Fruit fly (Drosophila melanogaster): ENCODE results near the gene boss.

The boss gene

DNA sequence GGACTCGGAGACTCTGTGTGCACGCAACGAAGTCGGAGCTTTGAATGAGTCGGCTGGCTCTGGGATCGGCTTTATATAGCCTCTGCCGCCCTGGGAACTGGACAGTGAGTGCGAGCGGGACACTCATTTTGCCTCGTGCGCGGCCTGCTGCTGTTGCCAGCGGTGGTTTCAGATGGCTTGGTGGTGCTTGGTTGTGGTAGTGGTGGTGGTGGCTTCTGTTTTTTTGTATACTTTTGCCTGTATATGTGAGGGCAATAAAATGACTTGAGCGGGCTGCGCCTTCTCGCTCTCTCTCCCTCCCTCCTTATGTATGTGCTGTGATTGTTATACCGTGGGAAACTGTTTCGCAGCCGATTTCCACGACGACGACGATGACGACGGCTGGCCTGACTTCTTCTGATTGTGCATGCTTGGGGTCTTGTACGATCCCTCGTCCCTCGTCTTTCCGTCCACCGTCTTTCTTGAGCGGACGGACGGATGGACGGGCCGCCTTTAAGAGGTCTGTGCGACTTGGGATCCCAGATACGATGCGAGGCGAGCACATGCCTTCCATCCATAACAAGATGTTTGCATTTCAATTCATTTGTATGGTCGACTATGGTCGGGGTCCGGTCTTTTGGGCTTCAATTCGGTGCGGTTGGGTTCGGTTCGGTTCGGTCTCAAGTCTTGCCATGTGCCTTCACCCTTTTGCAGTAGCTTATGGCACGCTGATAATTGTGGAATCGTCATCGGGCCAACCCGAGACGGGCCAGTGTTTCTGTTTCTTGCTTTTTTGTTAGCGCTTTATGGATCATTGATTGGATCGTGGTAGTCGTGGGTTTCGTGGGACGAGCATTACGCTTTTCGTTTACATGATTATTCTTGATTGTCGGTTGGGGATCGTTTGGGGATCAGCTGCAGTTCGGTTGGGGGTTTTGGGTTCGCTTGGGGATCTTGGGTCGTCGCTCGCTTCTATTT, 44.5 kb downstream of the boss start (continued):
- TF ChIP-seq insv (GFP tag; optimal IDR thresholded peaks at IDR 0.05) = peak in 1 of 2 experiments; percentile 53
- no peak for TF ChIP-seq CG8478 (optimal IDR thresholded peaks at IDR 0.05)
- TF ChIP-seq chinmo (GFP tag; IDR thresholded peaks at IDR 0.05; ENCODE audit: partially characterized antibody) = peak; percentile 97
- TF ChIP-seq CG10209 (GFP tag; optimal IDR thresholded peaks at IDR 0.05) = no peak
- TF ChIP-seq Jarid2 (GFP tag; optimal IDR thresholded peaks at IDR 0.05) = peak; percentile 88
- TF ChIP-seq CG9215 (GFP tag; IDR thresholded peaks at IDR 0.05) = no peak
- no peak for TF ChIP-seq hbn (GFP tag; IDR thresholded peaks at IDR 0.05; ENCODE audit: partially characterized antibody)
- TF ChIP-seq Six4 (GFP tag; optimal IDR thresholded peaks at IDR 0.05) = no peak
- TF ChIP-seq trh (GFP tag; optimal IDR thresholded peaks at IDR 0.05) = no peak
- peak; percentile 26 for TF ChIP-seq CG15601 (tag; optimal IDR thresholded peaks at IDR 0.05)
- TF ChIP-seq CG1832 (GFP tag; optimal IDR thresholded peaks at IDR 0.05) = peak; percentile 89
- no peak for TF ChIP-seq CG7556 (GFP tag; optimal IDR thresholded peaks at IDR 0.05)
- peak; percentile 54; the same call in 1 of the 2 replicates for TF ChIP-seq CG42726 (GFP tag; IDR thresholded peaks at IDR 0.05; ENCODE audit: partially characterized antibody)
- TF ChIP-seq CG8089 (GFP tag; optimal IDR thresholded peaks at IDR 0.05) = no peak
- TF ChIP-seq Sry-β (GFP tag; optimal IDR thresholded peaks at IDR 0.05) = no peak
- TF ChIP-seq D (optimal IDR thresholded peaks at IDR 0.05) = peak; percentile 49
- TF ChIP-seq D (GFP tag; optimal IDR thresholded peaks at IDR 0.05) = peak; percentile 28
- TF ChIP-seq en (GFP tag; optimal IDR thresholded peaks at IDR 0.05) = no peak
- no peak for TF ChIP-seq Xrp1 (GFP tag; IDR thresholded peaks at IDR 0.05)
- peak; percentile 74; the same call in 1 of the 2 replicates for TF ChIP-seq sens-2 (GFP tag; IDR thresholded peaks at IDR 0.05)
- no peak for TF ChIP-seq CTCF (GFP tag; optimal IDR thresholded peaks at IDR 0.05)
- peak; percentile 100 for TF ChIP-seq kni (GFP tag; optimal IDR thresholded peaks at IDR 0.05)
- TF ChIP-seq br (optimal IDR thresholded peaks at IDR 0.05) = no peak
- TF ChIP-seq HmgZ (tag; optimal IDR thresholded peaks at IDR 0.05) = no peak
- TF ChIP-seq nerfin-1 (tag; optimal IDR thresholded peaks at IDR 0.05) = peak; percentile 59
- no peak for TF ChIP-seq CG18619 (GFP tag; optimal IDR thresholded peaks at IDR 0.05)
- no peak for TF ChIP-seq CG16779 (GFP tag; IDR thresholded peaks at IDR 0.05)
- peak; percentile 21; the same call in 1 of the 2 replicates for TF ChIP-seq CG13287 (GFP tag; IDR thresholded peaks at IDR 0.05; ENCODE audit: partially characterized antibody)
- TF ChIP-seq org-1 (GFP tag; optimal IDR thresholded peaks at IDR 0.05) = no peak
- no peak for TF ChIP-seq CG17802 (tag; optimal IDR thresholded peaks at IDR 0.05)
- no peak for TF ChIP-seq Neu2 (GFP tag; optimal IDR thresholded peaks at IDR 0.05; ENCODE audit: borderline replicate concordance)
- TF ChIP-seq gt (GFP tag; IDR thresholded peaks at IDR 0.05) = no peak
- peak; percentile 50 for TF ChIP-seq CG15269 (tag; optimal IDR thresholded peaks at IDR 0.05)
- TF ChIP-seq CG17361 (GFP tag; IDR thresholded peaks at IDR 0.05) = no peak
- no peak for TF ChIP-seq CG14014 (GFP tag; IDR thresholded peaks at IDR 0.05)
- no peak for TF ChIP-seq CG15514 (GFP tag; optimal IDR thresholded peaks at IDR 0.05)
- no peak for TF ChIP-seq gcm2 (GFP tag; optimal IDR thresholded peaks at IDR 0.05)
- TF ChIP-seq PHDP (tag; optimal IDR thresholded peaks at IDR 0.05) = no peak
- TF ChIP-seq sug (tag; optimal IDR thresholded peaks at IDR 0.05) = peak; percentile 76
- TF ChIP-seq CG10979 (tag; optimal IDR thresholded peaks at IDR 0.05) = peak; percentile 11
- TF ChIP-seq CG13894 (tag; optimal IDR thresholded peaks at IDR 0.05) = peak; percentile 3
- no peak for TF ChIP-seq CG9797 (GFP tag; optimal IDR thresholded peaks at IDR 0.05)
- TF ChIP-seq CG2712 (tag; optimal IDR thresholded peaks at IDR 0.05) = peak; percentile 40
- no peak for TF ChIP-seq CG8281 (tag; optimal IDR thresholded peaks at IDR 0.05)
- peak; percentile 89 for TF ChIP-seq sens (GFP tag)
- peak; percentile 66; the same call in 2 of the 3 replicates for TF ChIP-seq CG6791 (GFP tag; IDR thresholded peaks at IDR 0.05; ENCODE audit: partially characterized antibody)
- TF ChIP-seq CG7271 (tag; optimal IDR thresholded peaks at IDR 0.05) = no peak
- 0 out of 2 replicates have a peak, but pooled peaks have one; percentile 15 for TF ChIP-seq inv (GFP tag; IDR thresholded peaks at IDR 0.05; ENCODE audit: partially characterized antibody)
